3 fruit fly cellular contexts compared by ENCODE assay signal in the genomic region with DNA sequence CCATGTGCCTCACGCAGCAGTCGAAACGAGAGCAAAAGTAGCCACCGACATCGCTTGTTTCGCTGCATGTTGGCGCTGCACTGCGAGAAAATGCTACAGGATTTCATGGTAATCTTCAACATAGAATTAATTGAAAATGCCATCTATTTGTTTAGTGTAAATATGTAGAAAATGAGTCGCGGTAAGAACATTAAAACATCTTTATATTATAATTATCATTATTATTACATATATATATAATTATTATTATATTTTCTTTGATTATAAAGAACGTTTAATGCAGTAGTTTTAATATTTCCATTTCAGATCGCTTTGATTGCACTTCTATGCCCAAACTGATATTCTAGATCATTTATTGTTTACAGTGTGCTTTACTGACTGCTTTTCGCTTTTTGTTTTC.
A peak's percentile ranks its signal among the peaks of the same experiment; 100 is the strongest.
TF ChIP-seq lines count a peak whose summit lies in the region.

No protein-coding gene starts in this region.

TF ChIP-seq in whole organism, embryonic, 481 proteins besides CTCF, POLR2A, EP300 and RAD21 (continued from another document and continues in another):
- TF ChIP-seq CG1832 (GFP tag; optimal IDR thresholded peaks at IDR 0.05; lab: Kevin White, UChicago) (no peak), CG11398 (GFP tag; optimal IDR thresholded peaks at IDR 0.05; lab: Kevin White, UChicago) (no peak), tap (tag; optimal IDR thresholded peaks at IDR 0.05; lab: Kevin White, UChicago) (no peak), Max (GFP tag; optimal IDR thresholded peaks at IDR 0.05; lab: Kevin White, UChicago) (no peak), CG8359 (GFP tag; optimal IDR thresholded peaks at IDR 0.05; lab: Kevin White, UChicago; ENCODE audit: borderline replicate concordance) (no peak), CG6791 (GFP tag; IDR thresholded peaks at IDR 0.05; lab: Robert Waterston, UW; ENCODE audit: partially characterized antibody) (no peak), Ssrp (tag; optimal IDR thresholded peaks at IDR 0.05; lab: Kevin White, UChicago) (peak; percentile 16), NfI (GFP tag; optimal IDR thresholded peaks at IDR 0.05; lab: Kevin White, UChicago) (no peak), mld (GFP tag; IDR thresholded peaks at IDR 0.05; lab: Robert Waterston, UW; ENCODE audit: partially characterized antibody) (no peak), CrebB (tag; optimal IDR thresholded peaks at IDR 0.05; lab: Kevin White, UChicago) (no peak), CG31441 (GFP tag; IDR thresholded peaks at IDR 0.05; lab: Robert Waterston, UW) (peak; percentile 46; the same call in 1 of the 2 replicates), CG2116 (GFP tag; optimal IDR thresholded peaks at IDR 0.05; lab: Kevin White, UChicago) (no peak), zen (tag; optimal IDR thresholded peaks at IDR 0.05; lab: Kevin White, UChicago) (no peak), CG8924 (tag; optimal IDR thresholded peaks at IDR 0.05; lab: Kevin White, UChicago) (peak; percentile 8), sqz (GFP tag; optimal IDR thresholded peaks at IDR 0.05; lab: Kevin White, UChicago) (no peak), gem (tag; optimal IDR thresholded peaks at IDR 0.05; lab: Kevin White, UChicago) (peak; percentile 60), da (GFP tag; optimal IDR thresholded peaks at IDR 0.05; lab: Kevin White, UChicago) (no peak), btn (GFP tag; optimal IDR thresholded peaks at IDR 0.05; lab: Kevin White, UChicago) (no peak), CG9797 (GFP tag; optimal IDR thresholded peaks at IDR 0.05; lab: Kevin White, UChicago) (no peak), sr (GFP tag; IDR thresholded peaks at IDR 0.05; lab: Robert Waterston, UW) (no peak), CG34376 (GFP tag; optimal IDR thresholded peaks at IDR 0.05; lab: Kevin White, UChicago) (no peak), so (GFP tag; IDR thresholded peaks at IDR 0.05; lab: Robert Waterston, UW) (no peak), sens-2 (GFP tag; IDR thresholded peaks at IDR 0.05; lab: Robert Waterston, UW) (no peak), CG13296 (GFP tag; optimal IDR thresholded peaks at IDR 0.05; lab: Kevin White, UChicago) (no peak), p53 (GFP tag; optimal IDR thresholded peaks at IDR 0.05; lab: Kevin White, UChicago) (no peak), ase (GFP tag; IDR thresholded peaks at IDR 0.05; lab: Robert Waterston, UW) (no peak), CG10654 (GFP tag; optimal IDR thresholded peaks at IDR 0.05; lab: Kevin White, UChicago) (no peak), esg (GFP tag; conservative IDR thresholded peaks at IDR 0.05; lab: Robert Waterston, UW) (no peak), Aef1 (GFP tag; IDR thresholded peaks at IDR 0.05; lab: Robert Waterston, UW) (no peak), CG4707 (GFP tag; optimal IDR thresholded peaks at IDR 0.05; lab: Kevin White, UChicago) (no peak), schlank (tag; optimal IDR thresholded peaks at IDR 0.05; lab: Kevin White, UChicago) (no peak), CG33557 (GFP tag; optimal IDR thresholded peaks at IDR 0.05; lab: Kevin White, UChicago) (no peak), nmo (GFP tag; optimal IDR thresholded peaks at IDR 0.05; lab: Kevin White, UChicago) (peak; percentile 39), Taf1 (GFP tag; IDR thresholded peaks at IDR 0.05; lab: Robert Waterston, UW) (no peak), NK7.1 (GFP tag; optimal IDR thresholded peaks at IDR 0.05; lab: Kevin White, UChicago) (no peak), CG4360 (GFP tag; IDR thresholded peaks at IDR 0.05; lab: Robert Waterston, UW) (no peak), amos (GFP tag; IDR thresholded peaks at IDR 0.05; lab: Robert Waterston, UW; ENCODE audit: partially characterized antibody) (no peak), Sox102F (GFP tag; optimal IDR thresholded peaks at IDR 0.05; lab: Kevin White, UChicago) (peak; percentile 34), CG4282 (GFP tag; optimal IDR thresholded peaks at IDR 0.05; lab: Kevin White, UChicago) (no peak), fu2 (GFP tag; optimal IDR thresholded peaks at IDR 0.05; lab: Kevin White, UChicago) (no peak), stc (GFP tag; IDR thresholded peaks at IDR 0.05; lab: Robert Waterston, UW) (no peak), pb (GFP tag; optimal IDR thresholded peaks at IDR 0.05; lab: Kevin White, UChicago) (no peak), Blimp-1 (GFP tag; optimal IDR thresholded peaks at IDR 0.05; lab: Kevin White, UChicago) (peak; percentile 36), bigmax (GFP tag; optimal IDR thresholded peaks at IDR 0.05; lab: Kevin White, UChicago) (no peak)

TF ChIP-seq in whole organism, prepupa, 60 proteins besides CTCF, POLR2A, EP300 and RAD21 (continued from another document):
- TF ChIP-seq CG6854 (GFP tag; optimal IDR thresholded peaks at IDR 0.05; lab: Kevin White, UChicago) = no peak
- no peak for TF ChIP-seq pdm3 (GFP tag; optimal IDR thresholded peaks at IDR 0.05; lab: Kevin White, UChicago)
- TF ChIP-seq Sox14 (GFP tag; optimal IDR thresholded peaks at IDR 0.05; lab: Kevin White, UChicago) = no peak
- peak; percentile 27 for TF ChIP-seq CG11902 (GFP tag; optimal IDR thresholded peaks at IDR 0.05; lab: Kevin White, UChicago)
- peak; percentile 76 for TF ChIP-seq CG6276 (GFP tag; optimal IDR thresholded peaks at IDR 0.05; lab: Kevin White, UChicago)
- TF ChIP-seq Eip78C (GFP tag; lab: Kevin White, UChicago) = peak; percentile 81
- peak; percentile 26 for TF ChIP-seq spab (GFP tag; optimal IDR thresholded peaks at IDR 0.05; lab: Kevin White, UChicago)
- peak; percentile 85 for TF ChIP-seq CG8119 (GFP tag; IDR thresholded peaks at IDR 0.05; lab: Robert Waterston, UW)
- TF ChIP-seq Ets21C (GFP tag; optimal IDR thresholded peaks at IDR 0.05; lab: Kevin White, UChicago) = no peak
- TF ChIP-seq Ets96B (tag; optimal IDR thresholded peaks at IDR 0.05; lab: Kevin White, UChicago) = peak; percentile 22
- TF ChIP-seq Smox (GFP tag; optimal IDR thresholded peaks at IDR 0.05; lab: Kevin White, UChicago) = no peak
- TF ChIP-seq CG4318 (GFP tag; optimal IDR thresholded peaks at IDR 0.05; lab: Kevin White, UChicago) = peak; percentile 75
- TF ChIP-seq Blimp-1 (GFP tag; optimal IDR thresholded peaks at IDR 0.05; lab: Kevin White, UChicago) = peak; percentile 62
- no peak for TF ChIP-seq Eip93F (GFP tag; optimal IDR thresholded peaks at IDR 0.05; lab: Kevin White, UChicago)
- peak; percentile 30 for TF ChIP-seq CG11762 (GFP tag; optimal IDR thresholded peaks at IDR 0.05; lab: Kevin White, UChicago; ENCODE audit: insufficient read depth)
- TF ChIP-seq cyc (GFP tag; optimal IDR thresholded peaks at IDR 0.05; lab: Kevin White, UChicago) = no peak
- TF ChIP-seq dsx (GFP tag; optimal IDR thresholded peaks at IDR 0.05; lab: Kevin White, UChicago; ENCODE audit: poor library complexity, severe bottlenecking) = peak; percentile 43
- peak; percentile 53 for TF ChIP-seq dac (GFP tag; optimal IDR thresholded peaks at IDR 0.05; lab: Kevin White, UChicago)
- peak; percentile 83 for TF ChIP-seq CG15336 (GFP tag; IDR thresholded peaks at IDR 0.05; lab: Robert Waterston, UW)
- TF ChIP-seq CG8632 (GFP tag; optimal IDR thresholded peaks at IDR 0.05; lab: Kevin White, UChicago) = peak; percentile 73
- TF ChIP-seq CG9139 (GFP tag; optimal IDR thresholded peaks at IDR 0.05; lab: Kevin White, UChicago) = no peak
- no peak for TF ChIP-seq Hr39 (GFP tag; optimal IDR thresholded peaks at IDR 0.05; lab: Kevin White, UChicago)
- TF ChIP-seq fd59A (GFP tag; optimal IDR thresholded peaks at IDR 0.05; lab: Kevin White, UChicago) = no peak
- no peak for TF ChIP-seq fkh (GFP tag; optimal IDR thresholded peaks at IDR 0.05; lab: Kevin White, UChicago)
- no peak for TF ChIP-seq fd85E (GFP tag; optimal IDR thresholded peaks at IDR 0.05; lab: Kevin White, UChicago)
- peak; percentile 31 for TF ChIP-seq CG3919 (GFP tag; optimal IDR thresholded peaks at IDR 0.05; lab: Kevin White, UChicago)
- TF ChIP-seq vri (GFP tag; optimal IDR thresholded peaks at IDR 0.05; lab: Kevin White, UChicago) = no peak
- peak; percentile 7 for TF ChIP-seq CG10669 (GFP tag; optimal IDR thresholded peaks at IDR 0.05; lab: Kevin White, UChicago)
- TF ChIP-seq CG6163 (GFP tag; IDR thresholded peaks at IDR 0.05; lab: Robert Waterston, UW) = peak; percentile 57; the same call in 1 of the 3 replicates
- peak; percentile 25 for TF ChIP-seq Lpt (GFP tag; optimal IDR thresholded peaks at IDR 0.05; lab: Kevin White, UChicago)
- no peak for TF ChIP-seq Eip75B (GFP tag; optimal IDR thresholded peaks at IDR 0.05; lab: Kevin White, UChicago)
- TF ChIP-seq CG16779 (tag; optimal IDR thresholded peaks at IDR 0.05; lab: Kevin White, UChicago) = peak; percentile 29
- no peak for TF ChIP-seq Gug (GFP tag; IDR thresholded peaks at IDR 0.05; lab: Robert Waterston, UW)
- TF ChIP-seq esn (GFP tag; optimal IDR thresholded peaks at IDR 0.05; lab: Kevin White, UChicago) = peak; percentile 27
- TF ChIP-seq CG32006 (GFP tag; optimal IDR thresholded peaks at IDR 0.05; lab: Kevin White, UChicago) = peak; percentile 92
- peak; percentile 31 to 65 for TF ChIP-seq ss (GFP tag; optimal IDR thresholded peaks at IDR 0.05; lab: Kevin White, UChicago)
- peak; percentile 65 for TF ChIP-seq CG10631 (GFP tag; optimal IDR thresholded peaks at IDR 0.05; lab: Kevin White, UChicago)

TF ChIP-seq in whole organism, wandering third instar larva, 38 proteins besides CTCF, POLR2A, EP300 and RAD21 (continued from another document):
- TF ChIP-seq dl (GFP tag; optimal IDR thresholded peaks at IDR 0.05; lab: Kevin White, UChicago; ENCODE audit: insufficient read depth in 1 of 2, partially characterized antibody in 2 of 2) (no peak), tai (GFP tag; optimal IDR thresholded peaks at IDR 0.05; lab: Kevin White, UChicago) (no peak), OdsH (GFP tag; optimal IDR thresholded peaks at IDR 0.05; lab: Kevin White, UChicago) (no peak), pan (optimal IDR thresholded peaks at IDR 0.05; lab: Kevin White, UChicago) (no peak), usp (GFP tag; optimal IDR thresholded peaks at IDR 0.05; lab: Kevin White, UChicago) (no peak), fru (GFP tag; optimal IDR thresholded peaks at IDR 0.05; lab: Kevin White, UChicago) (no peak), brk (GFP tag; optimal IDR thresholded peaks at IDR 0.05; lab: Kevin White, UChicago) (no peak)
